Fruit fly (Drosophila melanogaster) whole organism, larva: ENCODE results near the gene CG15625.

Experiments
- noc ChIP-seq: fragments of 200-800 bp; sonication (Bioruptor generic); optimal IDR thresholded peaks from 3 replicates; lab custom pipeline; 2019; ENCODE audit warnings: missing biosample characterization, mild to moderate bottlenecking, missing genetic modification characterization, moderate library complexity

Gene CG15625

dm6 chr2L:4887382-4888219 is 2.2 kb upstream of the CG15625 start:
- TF ChIP-seq noc, result peak; percentile 79

dm6 chr2L:4888541-4888940 is 1.3 kb upstream of the CG15625 start:
- TF ChIP-seq noc, result no peak

DNA sequence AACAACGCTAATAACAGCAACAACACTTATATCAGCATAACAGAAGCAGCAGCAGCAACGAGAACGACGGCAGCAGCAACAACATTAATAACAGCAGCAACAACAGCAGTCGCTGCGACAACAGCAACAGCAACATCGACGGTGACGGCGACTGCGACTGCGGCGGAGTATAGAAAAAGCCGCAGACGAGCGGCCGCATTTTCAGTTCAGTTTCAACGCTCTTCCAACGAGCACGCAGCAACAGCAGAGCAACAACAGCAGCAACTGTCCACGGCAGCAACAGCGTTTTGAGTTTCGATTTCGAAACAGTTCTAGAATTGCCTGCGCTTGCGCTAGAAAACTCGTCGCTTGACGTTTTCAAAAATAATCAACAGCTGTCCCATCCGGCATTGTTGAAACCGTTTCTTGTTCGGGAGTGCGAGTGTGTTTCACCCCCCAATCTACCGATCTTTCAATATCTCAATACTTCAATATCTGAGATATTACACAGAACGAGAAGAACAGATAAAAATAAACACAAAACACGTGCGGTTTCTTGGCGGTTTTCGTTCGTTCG is 2.2 kb downstream of the CG15625 start, which contains the start of gene CG3036:
Gene CG3036, plus strand, starts transcription at position 199 of the 556 bp plus-strand sequence.
- TF ChIP-seq noc, result no peak

dm6 chr2L:4893612-4894011 is 3.8 kb downstream of the CG15625 start:
- TF ChIP-seq noc, result no peak

DNA sequence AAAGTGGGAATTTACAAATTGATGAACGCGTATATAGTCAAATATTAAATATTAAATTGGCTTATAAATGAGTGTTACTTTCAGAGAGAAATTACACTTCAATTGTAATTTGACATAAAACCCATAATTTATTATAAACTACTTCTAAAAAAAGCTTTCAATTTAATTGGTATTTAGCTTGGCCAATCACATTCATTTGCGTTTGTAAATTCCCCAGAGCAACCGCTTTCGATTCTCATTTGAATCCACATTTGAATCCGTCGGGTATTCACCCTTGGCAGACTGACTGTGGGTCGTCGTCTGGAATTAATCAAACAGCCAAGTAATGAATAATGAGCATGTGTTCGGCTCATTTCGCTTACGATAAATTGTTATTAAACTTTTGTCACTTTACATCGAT is 6.1 kb downstream of the CG15625 start:
- TF ChIP-seq noc, result no peak

DNA sequence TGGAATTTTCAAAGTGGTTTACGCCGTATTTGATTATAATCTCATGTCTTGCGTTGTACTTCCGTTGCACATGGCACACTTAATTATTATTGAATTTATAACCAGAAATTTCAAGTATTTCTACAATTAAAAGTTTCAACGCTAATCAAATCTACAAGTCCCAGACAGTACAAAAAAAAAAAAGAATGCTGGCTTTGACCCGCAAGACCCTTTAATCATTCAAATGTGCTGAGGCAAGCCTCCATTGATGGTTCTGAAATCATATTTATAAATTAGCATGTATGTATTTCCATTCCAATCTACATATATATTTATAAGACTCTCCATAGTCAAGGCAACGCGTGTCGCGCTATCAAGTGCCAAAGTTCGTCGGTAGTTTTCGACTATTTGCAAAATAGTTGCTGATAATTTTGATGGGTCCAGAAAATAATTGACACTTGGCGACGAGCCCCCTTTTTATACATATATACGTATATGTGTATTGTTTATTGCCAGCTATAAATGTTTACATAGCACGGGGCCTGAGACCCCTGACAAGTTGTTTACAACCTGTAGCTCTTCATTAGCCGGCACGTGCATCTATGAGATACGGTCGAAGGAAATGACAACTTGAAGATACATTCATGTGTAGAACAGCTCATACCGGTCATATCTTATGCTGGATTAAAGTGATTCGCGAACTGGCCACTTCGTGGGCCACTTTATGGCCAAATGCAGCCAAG is 6.8 kb downstream of the CG15625 start:
- peak; percentile 68 for TF ChIP-seq noc

DNA sequence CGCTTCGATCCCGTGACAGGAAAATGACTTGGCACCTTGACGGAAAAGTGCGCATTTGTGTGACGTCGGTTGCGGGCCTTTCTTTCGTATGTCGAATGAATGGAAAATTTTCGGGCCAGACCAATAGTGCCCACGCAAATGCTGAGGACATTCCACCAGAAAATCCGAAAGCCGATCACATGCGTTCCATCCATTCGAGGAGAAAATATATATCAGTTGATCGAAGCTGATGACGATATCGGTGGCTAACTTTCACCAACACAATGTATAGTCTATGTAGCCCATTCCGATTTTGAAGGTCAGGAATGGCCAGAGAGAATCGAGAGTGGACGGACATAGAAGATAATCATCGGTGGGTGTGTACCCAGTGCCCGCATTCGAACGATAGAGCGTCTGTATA is 8.4 kb downstream of the CG15625 start:
- TF ChIP-seq noc, result no peak

DNA sequence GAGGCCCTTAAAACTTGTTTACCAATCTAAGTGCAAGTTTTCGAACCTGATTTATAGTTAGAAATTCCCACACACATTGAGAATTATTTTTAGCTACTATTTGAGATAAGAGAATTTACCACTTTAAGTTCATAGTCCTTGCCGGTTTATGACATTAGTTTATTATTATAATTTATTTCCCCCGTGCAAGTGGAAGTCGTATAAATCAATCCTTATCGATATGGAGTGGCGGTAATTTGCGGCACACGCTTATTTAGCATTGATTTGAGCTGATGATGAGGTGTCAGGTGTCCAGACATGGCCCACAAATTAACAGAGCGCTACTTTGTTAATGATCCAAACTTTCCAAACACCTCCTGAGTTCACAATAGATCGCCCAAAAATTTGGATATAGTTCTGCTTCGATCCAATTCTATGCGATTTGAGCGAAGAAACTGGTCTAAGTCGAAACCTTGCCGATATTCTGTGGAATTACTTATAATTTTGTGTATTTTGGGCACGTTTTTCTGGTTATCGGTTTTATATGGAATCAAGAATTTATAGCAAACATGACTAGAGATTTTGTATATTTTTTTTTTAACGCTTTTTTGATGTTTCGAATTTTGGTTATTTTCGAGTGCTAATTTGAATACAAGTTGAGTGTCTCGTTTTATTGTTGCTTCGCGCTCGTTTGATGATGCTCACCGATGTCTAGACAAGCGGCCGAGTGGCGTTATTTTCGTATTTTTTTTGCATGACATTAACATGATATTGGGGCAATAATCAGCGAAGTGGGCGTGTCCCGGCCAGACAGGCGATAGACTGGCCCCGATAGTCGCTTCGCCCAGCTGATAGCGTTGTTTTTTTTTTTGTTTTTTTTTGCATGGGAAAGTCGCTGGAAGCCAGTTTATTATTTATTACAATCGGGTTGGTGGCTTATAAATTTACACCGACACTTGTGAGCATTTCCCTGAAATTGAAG is 10.1 kb downstream of the CG15625 start:
- peak; percentile 71 for TF ChIP-seq noc

- TF ChIP-seq noc, result no peak
These were observed 14.0 kb downstream of the CG15625 start for dm6 chr2L:4903838-4904237.

dm6 chr2L:4905365-4906280 is 15.8 kb downstream of the CG15625 start:
- no peak for TF ChIP-seq noc

dm6 chr2L:4906546-4907250 is 16.9 kb downstream of the CG15625 start, which contains the start of gene snsl:
Gene snsl (minus strand): TSS chr2L:4906762.
- no peak for TF ChIP-seq noc

- TF ChIP-seq noc, result no peak
These were observed 18.2 kb downstream of the CG15625 start for dm6 chr2L:4907986-4908385.

DNA sequence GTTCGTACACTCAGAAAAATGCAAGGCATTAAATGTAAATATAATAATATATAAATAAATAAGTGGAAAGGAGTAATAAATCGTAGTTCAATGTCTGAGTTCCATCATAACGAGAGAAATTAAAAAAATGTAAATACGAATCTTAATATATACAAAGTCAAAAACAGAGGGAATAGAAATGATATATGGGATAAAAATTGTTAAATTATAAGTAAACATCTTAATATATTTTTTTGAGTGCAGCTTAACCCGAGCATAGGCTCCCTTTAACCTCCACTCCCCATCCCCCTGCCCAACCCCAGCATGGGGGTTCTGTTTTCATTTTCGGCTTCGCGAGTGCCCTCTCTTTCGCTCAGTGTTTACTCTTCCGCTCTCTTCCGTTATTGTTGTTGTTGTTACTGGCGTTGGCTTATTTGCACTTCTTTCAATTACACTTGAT is 25.9 kb downstream of the CG15625 start:
- no peak for TF ChIP-seq noc

DNA sequence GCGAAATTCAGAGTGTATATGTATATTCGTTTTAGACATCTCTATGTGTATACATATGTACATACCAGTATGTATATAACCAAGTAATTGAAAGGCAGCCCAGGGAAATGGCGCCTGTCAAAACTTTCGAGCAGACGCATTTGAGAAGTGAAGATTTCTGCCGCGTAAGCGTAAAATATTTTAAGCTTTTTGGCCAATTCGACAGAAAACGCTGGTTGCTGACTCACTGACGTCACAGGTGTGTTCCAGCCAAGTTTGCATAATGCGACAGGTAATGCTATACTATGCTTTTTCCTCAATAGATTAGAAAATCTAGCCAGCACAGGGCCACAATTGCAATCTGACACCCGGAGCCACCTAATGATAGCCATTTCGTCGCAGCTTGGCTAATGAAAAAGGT is 26.9 kb downstream of the CG15625 start:
- TF ChIP-seq noc, result no peak
